Fruit fly (Drosophila melanogaster): Measurements from ENCODE around the gene Pex16.

DNA sequence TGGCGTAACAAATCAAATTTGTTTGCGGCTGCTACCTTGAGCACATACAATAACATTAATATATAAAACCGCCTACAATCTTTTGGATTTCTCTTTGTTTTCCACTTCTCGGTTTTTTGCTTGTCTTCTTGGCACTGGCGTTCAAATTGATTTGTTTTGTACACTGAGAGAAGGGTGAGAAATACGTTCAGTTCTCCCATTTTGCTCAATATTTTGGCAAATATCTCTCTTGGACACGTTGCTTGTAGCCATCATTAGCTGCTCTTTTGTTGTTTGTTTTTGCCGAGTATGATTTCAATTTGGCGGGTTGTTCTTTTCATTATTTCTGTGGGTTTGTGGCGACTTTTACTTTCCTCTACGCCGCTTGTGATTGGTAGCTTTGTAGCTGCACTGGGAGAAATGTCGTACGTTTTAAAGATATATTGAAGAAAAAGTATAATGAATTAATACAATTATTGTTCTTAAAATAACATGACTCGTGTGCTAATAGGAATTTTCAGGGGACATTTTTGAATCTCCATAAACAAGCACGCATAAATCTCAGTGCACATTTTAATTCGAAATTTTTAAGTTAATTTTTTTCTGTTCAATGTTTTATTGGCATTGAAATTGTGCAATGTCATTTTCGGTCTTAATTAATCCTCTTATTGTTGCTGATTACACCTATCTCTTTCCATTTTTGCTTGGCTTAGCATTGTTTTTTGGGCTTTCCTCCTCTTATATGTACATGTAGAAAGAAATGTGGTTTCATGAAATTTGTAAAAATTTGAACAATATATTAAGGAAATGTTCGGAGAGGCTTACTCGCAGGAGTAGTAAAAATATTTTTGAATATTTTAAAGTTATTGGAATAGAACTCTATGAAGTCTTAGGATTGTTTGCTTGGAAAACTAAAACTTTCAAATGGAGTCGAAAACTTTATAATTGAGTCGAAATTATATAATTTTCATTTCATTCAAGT, 49.2 kb upstream of the Pex16 start:
- no peak for TF ChIP-seq CG6276 (GFP tag; optimal IDR thresholded peaks at IDR 0.05)
- TF ChIP-seq acj6 (GFP tag; optimal IDR thresholded peaks at IDR 0.05): no peak
- no peak for TF ChIP-seq Smox (GFP tag; optimal IDR thresholded peaks at IDR 0.05)
- TF ChIP-seq Sox15 (GFP tag; optimal IDR thresholded peaks at IDR 0.05): no peak

Measured in whole organism, prepupa.